Fruit fly (Drosophila melanogaster) whole organism, prepupa: ENCODE data around the gene CG16825.

Source experiments
- Blimp-1 ChIP-seq: fragments of 200-800 bp; sonication (Bioruptor generic); optimal IDR thresholded peaks from 3 replicates; lab custom pipeline; 2017; ENCODE audit warnings: missing biosample characterization, missing genetic modification characterization, mild to moderate bottlenecking, moderate library complexity, missing genetic modification reagents
- CG10631 ChIP-seq: fragments of 200-800 bp; sonication (Bioruptor generic); optimal IDR thresholded peaks from 2 replicates; lab custom pipeline; 2016; ENCODE audit warnings: missing biosample characterization, missing genetic modification characterization
- CG11902 ChIP-seq: fragments of 200-800 bp; sonication (Bioruptor generic); optimal IDR thresholded peaks from 3 replicates; lab custom pipeline; 2016; ENCODE audit warnings: missing biosample characterization, missing genetic modification characterization
- CG15336 ChIP-seq: fragments of 200-800 bp; sonication (Bioruptor generic); IDR thresholded peaks from 2 replicates; pipeline ENCODE4 v1.3.6; 2022; ENCODE audit warnings: missing biosample characterization, missing genetic modification characterization
- CG16779 ChIP-seq: fragments of 200-800 bp; sonication (Bioruptor generic); optimal IDR thresholded peaks from 3 replicates; lab custom pipeline; 2017; ENCODE audit warnings: missing biosample characterization, mild to moderate bottlenecking, missing genetic modification characterization
- CG32006 ChIP-seq: fragments of 200-800 bp; sonication (Bioruptor generic); optimal IDR thresholded peaks from 3 replicates; lab custom pipeline; 2017; ENCODE audit warnings: missing biosample characterization, mild to moderate bottlenecking, missing genetic modification characterization
- CG3919 ChIP-seq: fragments of 200-800 bp; sonication (Bioruptor generic); optimal IDR thresholded peaks from 3 replicates; lab custom pipeline; 2016; ENCODE audit warnings: missing biosample characterization, missing genetic modification characterization
- CG4318 ChIP-seq: fragments of 200-800 bp; sonication (Bioruptor generic); optimal IDR thresholded peaks from 3 replicates; lab custom pipeline; 2017; ENCODE audit warnings: missing biosample characterization, mild to moderate bottlenecking, missing genetic modification characterization
- CG6163 ChIP-seq: fragments of 200-800 bp; sonication (Bioruptor generic); IDR thresholded peaks from 3 replicates; pipeline ENCODE4 v1.3.6; 2022; ENCODE audit warnings: missing biosample characterization, missing genetic modification characterization
- CG6276 ChIP-seq: fragments of 200-800 bp; sonication (Bioruptor generic); optimal IDR thresholded peaks from 2 replicates; lab custom pipeline; 2017; ENCODE audit warnings: missing biosample characterization, mild to moderate bottlenecking, missing genetic modification characterization
- CG6792 ChIP-seq: fragments of 200-800 bp; sonication (Bioruptor generic); optimal IDR thresholded peaks from 3 replicates; lab custom pipeline; 2016; ENCODE audit warnings: missing biosample characterization, missing genetic modification characterization
- CG6854 ChIP-seq: fragments of 200-800 bp; sonication (Bioruptor generic); optimal IDR thresholded peaks from 2 replicates; lab custom pipeline; 2017; ENCODE audit warnings: missing biosample characterization, mild to moderate bottlenecking, missing genetic modification characterization
- CG7368 ChIP-seq: fragments of 200-800 bp; sonication (Bioruptor generic); optimal IDR thresholded peaks from 3 replicates; lab custom pipeline; 2016; ENCODE audit warnings: missing biosample characterization, missing genetic modification characterization
- CG8119 ChIP-seq: fragments of 200-800 bp; sonication (Bioruptor generic); IDR thresholded peaks from 3 replicates; pipeline ENCODE4 v1.3.6; 2022; ENCODE audit warnings: missing biosample characterization, missing genetic modification characterization
- CG8319 ChIP-seq: fragments of 200-800 bp; sonication (Bioruptor generic); optimal IDR thresholded peaks from 3 replicates; lab custom pipeline; 2016; ENCODE audit warnings: missing biosample characterization, missing genetic modification characterization
- CG8632 ChIP-seq: fragments of 200-800 bp; sonication (Bioruptor generic); optimal IDR thresholded peaks from 3 replicates; lab custom pipeline; 2016; ENCODE audit warnings: missing biosample characterization, missing genetic modification characterization
- Eip78C ChIP-seq: fragments of 200-800 bp; sonication (Bioruptor generic); peaks from one replicate; lab custom pipeline; 2016; ENCODE audit warnings: missing biosample characterization, missing genetic modification characterization
- Eip93F ChIP-seq: fragments of 200-800 bp; sonication (Bioruptor generic); optimal IDR thresholded peaks from 2 replicates; lab custom pipeline; 2016; ENCODE audit warnings: missing biosample characterization, mild to moderate bottlenecking, missing genetic modification characterization
- Ets21C ChIP-seq: fragments of 200-800 bp; sonication (Bioruptor generic); optimal IDR thresholded peaks from 3 replicates; lab custom pipeline; 2016; ENCODE audit warnings: missing biosample characterization, missing genetic modification characterization
- Gug ChIP-seq: fragments of 200-800 bp; sonication (Bioruptor generic); IDR thresholded peaks from 2 replicates; pipeline ENCODE4 v1.3.6; 2022; ENCODE audit warnings: missing biosample characterization, missing genetic modification characterization
- Hr38 ChIP-seq: sonication (Bioruptor generic); optimal IDR thresholded peaks from 2 replicates; lab custom pipeline; 2016; ENCODE audit warnings: missing biosample characterization, missing genetic modification characterization
- Hr4 ChIP-seq: fragments of 200-800 bp; sonication (Bioruptor generic); optimal IDR thresholded peaks from 3 replicates; lab custom pipeline; 2016; ENCODE audit warnings: missing biosample characterization, missing genetic modification characterization
- Lpt ChIP-seq: fragments of 200-800 bp; sonication (Bioruptor generic); optimal IDR thresholded peaks from 3 replicates; lab custom pipeline; 2016; ENCODE audit warnings: missing biosample characterization, missing genetic modification characterization
- Met ChIP-seq: fragments of 200-800 bp; sonication (Bioruptor generic); optimal IDR thresholded peaks from 3 replicates; lab custom pipeline; 2016; ENCODE audit warnings: missing biosample characterization, missing genetic modification characterization
- Smox ChIP-seq: fragments of 200-800 bp; sonication (Bioruptor generic); optimal IDR thresholded peaks from 3 replicates; lab custom pipeline; 2016; ENCODE audit warnings: missing biosample characterization, missing genetic modification characterization
- Sox102F ChIP-seq: fragments of 200-800 bp; sonication (Bioruptor generic); optimal IDR thresholded peaks from 2 replicates; lab custom pipeline; 2016; ENCODE audit warnings: missing biosample characterization, mild to moderate bottlenecking, missing genetic modification characterization
- Sox14 ChIP-seq: fragments of 200-800 bp; sonication (Bioruptor generic); optimal IDR thresholded peaks from 3 replicates; lab custom pipeline; 2016; ENCODE audit warnings: missing biosample characterization, missing genetic modification characterization
- Sox15 ChIP-seq: fragments of 200-800 bp; sonication (Bioruptor generic); optimal IDR thresholded peaks from 3 replicates; lab custom pipeline; 2016; ENCODE audit warnings: missing biosample characterization, missing genetic modification characterization
- achi ChIP-seq: fragments of 200-800 bp; sonication (Bioruptor generic); optimal IDR thresholded peaks from 3 replicates; lab custom pipeline; 2016; ENCODE audit warnings: missing biosample characterization, missing genetic modification characterization
- acj6 ChIP-seq: fragments of 200-800 bp; sonication (Bioruptor generic); optimal IDR thresholded peaks from 3 replicates; lab custom pipeline; 2016; ENCODE audit warnings: missing biosample characterization, missing genetic modification characterization
- cyc ChIP-seq: fragments of 200-800 bp; sonication (Bioruptor generic); optimal IDR thresholded peaks from 3 replicates; lab custom pipeline; 2016; ENCODE audit warnings: missing biosample characterization, missing genetic modification characterization
- dac ChIP-seq: fragments of 200-800 bp; sonication (Bioruptor generic); optimal IDR thresholded peaks from 2 replicates; lab custom pipeline; 2017; ENCODE audit warnings: missing biosample characterization, mild to moderate bottlenecking, missing genetic modification characterization
- eg ChIP-seq: fragments of 200-800 bp; sonication (Bioruptor generic); IDR thresholded peaks from 3 replicates; pipeline ENCODE4 v1.3.6; 2022; ENCODE audit warnings: missing biosample characterization, missing genetic modification characterization
- esn ChIP-seq: fragments of 200-800 bp; sonication (Bioruptor generic); optimal IDR thresholded peaks from 2 replicates; lab custom pipeline; 2016; ENCODE audit warnings: missing biosample characterization, mild to moderate bottlenecking, missing genetic modification characterization, moderate library complexity
- fd59A ChIP-seq: fragments of 200-800 bp; sonication (Bioruptor generic); optimal IDR thresholded peaks from 2 replicates; lab custom pipeline; 2017; ENCODE audit warnings: missing biosample characterization, mild to moderate bottlenecking, missing genetic modification characterization, missing genetic modification reagents
- fd85E ChIP-seq: fragments of 200-800 bp; sonication (Bioruptor generic); optimal IDR thresholded peaks from 3 replicates; lab custom pipeline; 2016; ENCODE audit warnings: missing biosample characterization, missing genetic modification characterization
- fkh ChIP-seq: fragments of 200-800 bp; sonication (Bioruptor generic); optimal IDR thresholded peaks from 3 replicates; lab custom pipeline; 2017; ENCODE audit warnings: missing biosample characterization, mild to moderate bottlenecking, missing genetic modification characterization, moderate library complexity
- lz ChIP-seq: fragments of 200-800 bp; sonication (Bioruptor generic); optimal IDR thresholded peaks from 3 replicates; lab custom pipeline; 2016; ENCODE audit warnings: missing biosample characterization, missing genetic modification characterization
- net ChIP-seq: fragments of 200-800 bp; sonication (Bioruptor generic); optimal IDR thresholded peaks from 3 replicates; lab custom pipeline; 2016; ENCODE audit warnings: missing biosample characterization, missing genetic modification characterization
- pdm3 ChIP-seq: fragments of 200-800 bp; sonication (Bioruptor generic); optimal IDR thresholded peaks from 3 replicates; lab custom pipeline; 2016; ENCODE audit warnings: missing biosample characterization, missing genetic modification characterization
- spab ChIP-seq: fragments of 200-800 bp; sonication (Bioruptor generic); optimal IDR thresholded peaks from 2 replicates; lab custom pipeline; 2017; ENCODE audit warnings: missing biosample characterization, mild to moderate bottlenecking, missing genetic modification characterization, missing genetic modification reagents
- ss ChIP-seq, 2 experiments: fragments of 200-800 bp; sonication (Bioruptor generic); optimal IDR thresholded peaks; 2 replicates in 1 of 2; 3 replicates in 1 of 2; lab custom pipeline; 2017 to 2018; ENCODE audit warnings: mild to moderate bottlenecking in 2 of 2, missing biosample characterization in 2 of 2, missing genetic modification characterization in 2 of 2, moderate library complexity in 1 of 2
- svp ChIP-seq: fragments of 200-800 bp; sonication (Bioruptor generic); peaks from one replicate; lab custom pipeline; 2016; ENCODE audit warnings: missing biosample characterization, missing genetic modification characterization
- topi ChIP-seq: fragments of 200-800 bp; sonication (Bioruptor generic); optimal IDR thresholded peaks from 3 replicates; lab custom pipeline; 2016; ENCODE audit warnings: missing biosample characterization, missing genetic modification characterization

CG16825 gene

DNA sequence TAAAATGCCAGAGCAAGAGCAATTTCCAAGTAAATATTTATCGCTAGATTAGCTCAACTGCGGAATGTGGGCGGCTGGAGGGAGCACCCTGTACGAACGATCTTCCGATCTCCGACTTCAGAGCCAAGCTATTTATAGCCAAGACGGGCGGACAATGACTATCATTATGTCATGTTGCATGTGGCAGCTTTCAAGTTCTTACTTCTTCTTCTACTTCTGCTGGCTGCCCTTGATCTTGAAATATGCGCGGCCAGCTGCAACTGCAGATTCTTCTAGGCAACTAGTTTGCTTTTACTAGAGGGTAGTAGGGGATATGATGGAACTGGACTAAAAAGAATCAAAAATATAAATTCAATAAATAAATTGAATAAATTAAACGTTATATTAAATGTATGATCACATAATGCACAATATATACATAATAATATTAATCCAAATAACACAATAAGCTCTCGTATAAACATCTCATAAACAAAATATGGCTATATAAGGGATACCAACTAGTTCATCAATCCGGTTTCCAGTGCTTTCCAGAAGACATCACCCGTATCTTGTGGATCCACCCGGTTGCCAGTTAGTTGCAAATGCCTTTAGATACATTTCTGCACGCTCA lies 36.4 kb upstream of the CG16825 start (continued):
- TF ChIP-seq CG8319 (GFP tag; lab: Kevin White, UChicago) (no peak), spab (peak; percentile 33), Gug (GFP tag; lab: Robert Waterston, UW) (peak; percentile 31; the same call in 1 of the 2 replicates), CG32006 (GFP tag; lab: Kevin White, UChicago) (peak; percentile 72), CG16779 (no peak), fkh (no peak), Ets21C (GFP tag; lab: Kevin White, UChicago) (no peak), Hr4 (no peak)

DNA sequence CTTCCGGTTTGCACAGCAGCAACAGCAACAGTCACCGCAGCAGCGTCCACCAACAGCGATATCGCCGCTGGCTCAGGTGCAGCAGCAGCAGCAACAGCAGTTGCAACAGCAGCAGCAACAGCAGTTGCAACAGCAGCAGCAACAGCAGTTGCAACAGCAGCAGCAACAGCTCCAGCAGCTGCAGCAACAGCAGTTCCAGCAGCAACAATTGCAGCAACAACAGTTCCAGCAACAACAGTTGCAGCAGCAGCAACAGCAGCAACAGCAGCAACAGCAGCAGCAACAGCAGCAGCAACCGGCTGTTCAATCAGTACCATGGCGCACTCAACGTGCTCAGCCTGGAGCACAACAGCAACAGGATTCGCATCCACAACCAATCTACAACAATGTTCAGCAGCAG lies 32.0 kb upstream of the CG16825 start:
- TF ChIP-seq CG11902 (GFP tag; lab: Kevin White, UChicago) (no peak), CG3919 (peak; percentile 79), Sox102F (GFP tag; lab: Kevin White, UChicago) (no peak), acj6 (GFP tag; lab: Kevin White, UChicago) (no peak), CG8319 (GFP tag; lab: Kevin White, UChicago) (no peak)

DNA sequence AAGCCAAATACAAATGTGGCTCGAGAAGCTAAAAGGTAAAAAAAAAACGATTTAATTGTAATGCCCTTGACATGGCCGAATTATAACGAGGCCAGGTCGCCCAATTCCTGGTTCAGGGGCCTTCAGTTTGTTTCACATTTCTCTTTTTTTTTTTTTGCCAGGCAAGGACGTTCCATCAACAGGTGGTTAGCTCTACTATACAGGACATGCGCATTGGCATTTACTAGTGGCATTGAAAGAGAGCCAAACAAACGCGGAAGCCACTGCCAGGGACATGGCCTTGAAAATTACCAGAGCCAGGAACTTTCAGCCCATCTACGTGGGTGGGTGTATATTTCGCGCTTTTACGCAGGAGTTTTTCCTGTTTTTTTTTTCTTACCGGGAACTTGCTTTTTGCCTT lies 18.8 kb upstream of the CG16825 start:
- TF ChIP-seq CG6276 (GFP tag; lab: Kevin White, UChicago) (no peak), CG4318 (GFP tag; lab: Kevin White, UChicago) (no peak), fd59A (no peak), cyc (GFP tag; lab: Kevin White, UChicago) (no peak), CG15336 (GFP tag; lab: Robert Waterston, UW) (no peak), CG8119 (no peak), dac (GFP tag; lab: Kevin White, UChicago) (no peak), Hr38 (no peak), Sox102F (GFP tag; lab: Kevin White, UChicago) (no peak), achi (GFP tag; lab: Kevin White, UChicago) (no peak), CG3919 (no peak)

DNA sequence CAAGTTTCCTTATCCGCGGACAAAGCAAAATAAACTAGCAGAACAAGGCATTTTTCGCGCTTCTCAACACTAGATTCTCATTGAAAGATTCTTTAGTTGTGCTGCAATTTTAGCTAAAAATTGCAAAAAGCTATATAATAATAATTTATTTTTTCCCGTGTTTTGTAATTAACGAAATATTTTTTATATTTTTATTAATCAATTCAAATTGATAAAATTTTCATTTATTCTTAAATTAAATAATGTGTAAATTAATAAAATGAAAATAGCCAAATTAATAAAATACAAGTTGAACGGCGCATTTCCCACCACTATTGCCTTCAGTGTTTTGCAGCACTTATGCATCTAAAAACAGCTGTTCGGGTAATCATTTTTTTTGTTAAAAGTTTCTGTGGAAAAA lies 18.1 kb upstream of the CG16825 start, which contains the start of the genes Drep4 and Uvrag:
Gene Drep4, minus strand, starts transcription at position 7 of the 400 bp plus-strand sequence.
Gene Uvrag, plus strand, starts transcription at position 322 of the 400 bp plus-strand sequence.
- TF ChIP-seq Sox102F (GFP tag; lab: Kevin White, UChicago): no peak
- no peak for TF ChIP-seq Hr4
- peak; percentile 70 for TF ChIP-seq Eip78C (GFP tag; lab: Kevin White, UChicago)
- TF ChIP-seq CG6276 (GFP tag; lab: Kevin White, UChicago): no peak
- TF ChIP-seq CG11902 (GFP tag; lab: Kevin White, UChicago): peak; percentile 34
- TF ChIP-seq CG6792 (GFP tag; lab: Kevin White, UChicago): peak; percentile 48
- no peak for TF ChIP-seq svp (GFP tag; lab: Kevin White, UChicago)
- TF ChIP-seq CG8632 (GFP tag; lab: Kevin White, UChicago): peak; percentile 40
- TF ChIP-seq net (GFP tag; lab: Kevin White, UChicago): no peak
- no peak for TF ChIP-seq topi
- TF ChIP-seq CG10631 (GFP tag; lab: Kevin White, UChicago): peak; percentile 66
- TF ChIP-seq eg (GFP tag; lab: Robert Waterston, UW): no peak
- TF ChIP-seq CG6163 (GFP tag; lab: Robert Waterston, UW): no peak
- no peak for TF ChIP-seq Eip93F (GFP tag; lab: Kevin White, UChicago)
- TF ChIP-seq CG6854 (GFP tag; lab: Kevin White, UChicago): no peak
- TF ChIP-seq fd85E (GFP tag; lab: Kevin White, UChicago): no peak
- TF ChIP-seq Sox15 (GFP tag; lab: Kevin White, UChicago): peak; percentile 37
- TF ChIP-seq Hr38: no peak
- TF ChIP-seq fd59A: no peak
- no peak for TF ChIP-seq Gug (GFP tag; lab: Robert Waterston, UW)
- TF ChIP-seq pdm3 (GFP tag; lab: Kevin White, UChicago): no peak
- TF ChIP-seq Blimp-1: peak; percentile 28
- TF ChIP-seq Lpt (GFP tag; lab: Kevin White, UChicago): no peak
- TF ChIP-seq esn (GFP tag; lab: Kevin White, UChicago): peak; percentile 60
- TF ChIP-seq Smox: no peak
- peak; percentile 52 for TF ChIP-seq Met (GFP tag; lab: Kevin White, UChicago)
- peak; percentile 31 for TF ChIP-seq CG8319 (GFP tag; lab: Kevin White, UChicago)
- no peak for TF ChIP-seq spab
- no peak for TF ChIP-seq lz (GFP tag; lab: Kevin White, UChicago)
- no peak for TF ChIP-seq CG15336 (GFP tag; lab: Robert Waterston, UW)
- no peak for TF ChIP-seq fkh
- TF ChIP-seq CG7368 (GFP tag; lab: Kevin White, UChicago): no peak
- peak; percentile 69 for TF ChIP-seq achi (GFP tag; lab: Kevin White, UChicago)
- peak; percentile 9 for TF ChIP-seq Ets21C (GFP tag; lab: Kevin White, UChicago)
- no peak for TF ChIP-seq ss (GFP tag; optimal IDR thresholded peaks at IDR 0.05; lab: Kevin White, UChicago)
- peak; percentile 74 for TF ChIP-seq Sox14 (GFP tag; lab: Kevin White, UChicago)
- no peak for TF ChIP-seq CG16779
